Worm (Caenorhabditis elegans) whole organism, L1 larva: Measurements from ENCODE around the gene C09G1.4.

Source experiments
- efl-1 ChIP-seq, 4 experiments: fragments of 150-350 bp; optimal IDR thresholded peaks in 3 of 4; peaks in 1 of 4; 1 replicate in 1 of 4; 2 replicates in 3 of 4; lab custom pipeline; 2014; ENCODE audit warnings: missing biosample characterization in 2 of 4, missing genetic modification characterization in 2 of 4, missing genetic modification reagents in 2 of 4
- irx-1 ChIP-seq: sonication (generic microtip); optimal IDR thresholded peaks from 2 replicates; lab custom pipeline; 2016; ENCODE audit warnings: missing genetic modification characterization, missing compliant biosample characterization
- nhr-28 ChIP-seq: fragments of 150-350 bp; optimal IDR thresholded peaks from 2 replicates; lab custom pipeline; 2014; ENCODE audit warnings: missing biosample characterization, missing genetic modification characterization
- nhr-90 ChIP-seq: sonication (generic microtip); optimal IDR thresholded peaks from 2 replicates; lab custom pipeline; 2016; ENCODE audit warnings: mild to moderate bottlenecking, missing genetic modification characterization, missing compliant biosample characterization; ENCODE audit not compliant: poor library complexity
- pqm-1 ChIP-seq: sonication (generic microtip); optimal IDR thresholded peaks from 3 replicates; lab custom pipeline; 2017; ENCODE audit warnings: missing biosample characterization, missing genetic modification characterization
- sox-4 ChIP-seq: sonication (generic microtip); optimal IDR thresholded peaks from 2 replicates; lab custom pipeline; 2016; ENCODE audit warnings: missing genetic modification characterization, missing compliant biosample characterization
- tbx-2 ChIP-seq: sonication (generic microtip); optimal IDR thresholded peaks from 2 replicates; lab custom pipeline; 2016; ENCODE audit warnings: missing genetic modification characterization, missing compliant biosample characterization
- unc-30 ChIP-seq: sonication (generic microtip); optimal IDR thresholded peaks from 2 replicates; lab custom pipeline; 2017; ENCODE audit warnings: missing biosample characterization, missing genetic modification characterization
- unc-86 ChIP-seq: sonication (generic microtip); optimal IDR thresholded peaks from 2 replicates; lab custom pipeline; 2016; ENCODE audit warnings: missing genetic modification characterization, missing compliant biosample characterization
- zag-1 ChIP-seq: fragments of 150-350 bp; optimal IDR thresholded peaks from 2 replicates; lab custom pipeline; 2014; ENCODE audit warnings: missing biosample characterization, missing genetic modification characterization
- ztf-11 ChIP-seq, 2 experiments: sonication (generic microtip); optimal IDR thresholded peaks; 2 replicates each; lab custom pipeline; 2016 to 2017; ENCODE audit warnings: missing genetic modification characterization in 2 of 2, missing biosample characterization in 1 of 2, missing compliant biosample characterization in 1 of 2

DNA sequence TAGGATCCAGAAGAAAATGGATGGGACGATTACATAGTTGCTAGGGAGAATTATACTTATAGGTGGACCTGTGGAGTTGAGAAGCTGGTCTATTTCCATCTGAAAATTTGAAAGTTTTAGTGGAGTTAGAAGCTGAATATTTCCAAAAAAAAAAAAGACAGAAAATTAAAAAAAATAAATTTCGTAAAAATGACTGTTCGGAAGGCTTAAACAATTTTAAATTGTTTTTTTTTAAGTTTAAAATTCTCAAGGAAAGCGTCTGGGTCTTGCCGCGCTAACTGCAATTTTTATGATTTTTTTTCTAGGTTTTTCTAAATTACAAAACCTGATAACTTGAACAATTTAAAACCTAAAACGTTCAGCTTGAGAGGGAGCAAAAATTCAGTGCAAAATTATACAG, 67.2 kb downstream of the C09G1.4 start, which contains the start of gene mrp-3:
- TF ChIP-seq tbx-2 (tag; lab: Kevin White, UChicago) (no peak), zag-1 (tag; lab: Kevin White, UChicago) (no peak), ztf-11 (tag; optimal IDR thresholded peaks at IDR 0.05; lab: Kevin White, UChicago) (no peak), nhr-90 (no peak), pqm-1 (no peak), nhr-28 (tag; lab: Kevin White, UChicago) (no peak), unc-86 (tag; lab: Kevin White, UChicago) (no peak), sox-4 (no peak), irx-1 (tag; lab: Kevin White, UChicago) (no peak), efl-1 (optimal IDR thresholded peaks at IDR 0.05; lab: Kevin White, UChicago) (no peak), efl-1 (GFP tag; optimal IDR thresholded peaks at IDR 0.05 in 1 of 2; lab: Kevin White, UChicago) (no peak), unc-30 (tag; lab: Kevin White, UChicago) (no peak)
